Fruit fly (Drosophila melanogaster) whole organism, wandering third instar larva: ENCODE data around the gene CG12420.

Experiments used
- Dfd ChIP-seq: fragments of >200 bp; optimal IDR thresholded peaks from 2 replicates; lab custom pipeline; 2017; ENCODE audit warnings: missing biosample characterization, missing genetic modification characterization
- Hr78 ChIP-seq: fragments of >200 bp; optimal IDR thresholded peaks from 2 replicates; lab custom pipeline; 2017; ENCODE audit warnings: missing biosample characterization, missing genetic modification characterization
- Hr83 ChIP-seq: fragments of 200-300 bp; sonication (Bioruptor generic); optimal IDR thresholded peaks from 2 replicates; lab custom pipeline; 2016; ENCODE audit warnings: missing biosample characterization, mild to moderate bottlenecking, missing genetic modification characterization, moderate library complexity; ENCODE audit not compliant: poor library complexity, severe bottlenecking
- Myc ChIP-seq: fragments of >200 bp; optimal IDR thresholded peaks from 2 replicates; lab custom pipeline; 2017
- dl ChIP-seq, 2 experiments: fragments of 175-275, 200-275 bp in 1 of 2; fragments of 200-275 bp in 1 of 2; sonication (Bioruptor generic); optimal IDR thresholded peaks; lab custom pipeline; 2018; ENCODE audit warnings: mild to moderate bottlenecking in 2 of 2, missing biosample characterization in 2 of 2, missing genetic modification characterization in 2 of 2, moderate library complexity in 2 of 2; ENCODE audit not compliant: partially characterized antibody in 2 of 2, insufficient read depth in 1 of 2
- dmrt93B ChIP-seq: fragments of 200-800 bp; sonication (Bioruptor generic); optimal IDR thresholded peaks from 2 replicates; lab custom pipeline; 2018; ENCODE audit warnings: missing biosample characterization, mild to moderate bottlenecking, missing genetic modification characterization
- foxo ChIP-seq, 2 experiments: fragments of 200-800 bp; sonication (Bioruptor generic); optimal IDR thresholded peaks; 2 replicates in 1 of 2; 3 replicates in 1 of 2; lab custom pipeline; 2016 to 2017; ENCODE audit warnings: missing biosample characterization in 2 of 2, missing genetic modification characterization in 2 of 2
- jim ChIP-seq: fragments of 175-275, 200-325 bp; sonication (Bioruptor generic); optimal IDR thresholded peaks from 2 replicates; lab custom pipeline; 2016; ENCODE audit warnings: missing biosample characterization, mild to moderate bottlenecking, missing genetic modification characterization
- lola ChIP-seq: fragments of >200 bp; optimal IDR thresholded peaks from 2 replicates; lab custom pipeline; 2017; ENCODE audit warnings: missing biosample characterization, missing genetic modification characterization
- psq ChIP-seq: fragments of 200-800 bp; sonication (Bioruptor generic); optimal IDR thresholded peaks from 3 replicates; lab custom pipeline; 2017; ENCODE audit warnings: missing biosample characterization, mild to moderate bottlenecking, missing genetic modification characterization, moderate library complexity
- sv ChIP-seq: fragments of 200-800 bp; sonication (Bioruptor generic); optimal IDR thresholded peaks from 3 replicates; lab custom pipeline; 2016; ENCODE audit warnings: missing biosample characterization, missing genetic modification characterization
- usp ChIP-seq: fragments of >200 bp; optimal IDR thresholded peaks from 2 replicates; lab custom pipeline; 2017; ENCODE audit warnings: missing biosample characterization, missing genetic modification characterization
- woc ChIP-seq: sonication (Bioruptor generic); optimal IDR thresholded peaks from 2 replicates; lab custom pipeline; 2016; ENCODE audit warnings: missing biosample characterization, mild to moderate bottlenecking, missing genetic modification characterization

- TF ChIP-seq Hr78 (GFP tag; lab: Kevin White, UChicago) (no peak), Dfd (no peak), sv (GFP tag; lab: Kevin White, UChicago) (no peak), dl (GFP tag; optimal IDR thresholded peaks at IDR 0.05; lab: Kevin White, UChicago; ENCODE audit: insufficient read depth in 1 of 2, partially characterized antibody in 2 of 2) (no peak), woc (GFP tag; lab: Kevin White, UChicago) (no peak), Hr83 (GFP tag; lab: Kevin White, UChicago) (no peak), Myc (no peak), jim (GFP tag; lab: Kevin White, UChicago) (no peak), usp (GFP tag; lab: Kevin White, UChicago) (no peak), dmrt93B (GFP tag; lab: Kevin White, UChicago) (no peak), lola (GFP tag; lab: Kevin White, UChicago) (no peak), foxo (GFP tag; optimal IDR thresholded peaks at IDR 0.05; lab: Kevin White, UChicago) (no peak), psq (GFP tag; lab: Kevin White, UChicago) (no peak)
Observed at dm6 chr3R:10222416-10222815, at the start of gene CG12420.
